Worm (Caenorhabditis elegans): Measurements from ENCODE around the gene exos-8.

DNA sequence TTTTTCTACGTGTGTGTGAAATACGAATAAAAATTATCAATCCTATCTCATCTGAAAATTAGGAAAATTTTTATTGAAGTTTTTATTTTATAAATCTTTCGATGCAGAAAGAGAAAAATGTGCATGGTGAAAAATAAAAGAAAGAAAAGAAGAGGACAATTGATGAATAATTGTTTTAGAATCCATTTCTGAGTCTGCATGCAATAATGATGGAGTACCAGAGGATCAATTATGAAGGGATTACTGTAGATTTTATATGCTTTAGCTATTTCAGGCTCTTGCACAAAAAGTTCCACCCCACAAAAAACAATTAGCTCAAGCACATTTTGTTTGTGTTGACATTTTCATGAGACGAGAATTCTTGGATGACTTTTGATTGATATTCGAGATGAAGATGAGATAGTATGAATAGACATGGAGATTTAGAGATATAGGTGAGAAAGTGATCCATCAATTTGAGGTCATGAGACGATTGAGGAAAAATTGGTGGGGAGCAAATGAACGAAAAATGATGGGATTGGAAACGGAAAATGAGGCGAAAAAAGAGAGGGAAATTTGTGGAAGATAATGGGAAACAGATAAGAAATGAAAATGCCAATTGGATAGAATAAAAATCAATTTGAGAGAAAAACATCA is 35.8 kb upstream of the exos-8 start, which contains the start of gene rpy-1:
- no peak for TF ChIP-seq W03F9.2 (tag; optimal IDR thresholded peaks at IDR 0.05)
- TF ChIP-seq him-1 (tag; optimal IDR thresholded peaks at IDR 0.05): no peak
- TF ChIP-seq dao-5 (tag; optimal IDR thresholded peaks at IDR 0.05): no peak
